Fruit fly (Drosophila melanogaster) whole organism: ENCODE data around the gene CG7567.

Experiments
- CG8478 ChIP-seq: fragments of >200 bp; optimal IDR thresholded peaks from 2 replicates; lab custom pipeline; 2018; ENCODE audit warnings: inconsistent platforms
- Dll ChIP-seq: fragments of >200 bp; optimal IDR thresholded peaks from 2 replicates; lab custom pipeline; 2017
- EcR ChIP-seq, 2 experiments: fragments of >200 bp; optimal IDR thresholded peaks; 2 replicates each; lab custom pipeline; 2017; ENCODE audit warnings: missing biosample characterization in 2 of 2, missing genetic modification characterization in 2 of 2, missing genetic modification reagents in 2 of 2
- pan ChIP-seq: fragments of >200 bp; optimal IDR thresholded peaks from 2 replicates; lab custom pipeline; 2017
- psq ChIP-seq: fragments of >200 bp; optimal IDR thresholded peaks from 2 replicates; lab custom pipeline; 2017
- usp ChIP-seq: fragments of >200 bp; optimal IDR thresholded peaks from 2 replicates; lab custom pipeline; 2017; ENCODE audit warnings: missing biosample characterization, missing genetic modification characterization, mixed read lengths

Gene CG7567

DNA sequence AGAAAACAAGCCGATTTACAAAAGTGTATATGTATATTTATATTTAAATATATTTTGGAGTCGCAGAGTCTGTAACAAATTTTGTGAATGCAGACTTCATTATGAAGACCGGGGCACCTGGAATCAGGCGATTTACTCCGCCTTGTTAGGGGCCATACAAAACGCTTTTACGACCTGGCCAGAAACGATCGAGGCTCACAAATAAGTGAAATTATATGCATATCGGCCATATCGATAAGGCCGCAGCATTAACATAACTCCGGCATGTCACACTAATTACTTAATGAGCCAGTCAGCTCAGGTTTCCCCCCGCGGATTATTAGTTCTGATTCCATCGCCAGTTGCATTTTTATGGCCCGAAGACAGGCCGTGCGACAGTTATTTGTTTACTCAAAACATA is 25.3 kb downstream of the CG7567 start:
- TF ChIP-seq Dll (no peak), usp (no peak), EcR (GFP tag; optimal IDR thresholded peaks at IDR 0.05; lab: Kevin White, UChicago) (no peak)

DNA sequence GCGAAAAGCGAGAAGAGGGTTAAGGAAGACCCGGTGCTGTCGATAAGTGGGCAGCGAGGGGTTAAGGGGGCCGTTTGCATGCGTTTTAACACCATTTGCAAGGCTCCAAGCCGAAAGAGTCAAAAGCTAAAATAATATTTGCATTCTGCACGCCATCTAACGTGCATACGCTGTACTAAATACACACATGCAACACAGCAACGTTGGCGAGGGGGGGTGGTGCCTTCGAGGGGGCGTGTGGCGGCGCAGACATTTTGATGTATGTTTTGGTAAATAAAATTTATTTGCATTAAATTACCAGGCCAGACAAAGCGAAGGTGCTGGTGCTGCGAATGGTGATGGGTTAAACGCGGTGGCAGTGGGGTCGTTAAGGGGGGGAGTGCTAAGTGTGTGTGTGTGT is 27.5 kb downstream of the CG7567 start:
- no peak for TF ChIP-seq Dll

DNA sequence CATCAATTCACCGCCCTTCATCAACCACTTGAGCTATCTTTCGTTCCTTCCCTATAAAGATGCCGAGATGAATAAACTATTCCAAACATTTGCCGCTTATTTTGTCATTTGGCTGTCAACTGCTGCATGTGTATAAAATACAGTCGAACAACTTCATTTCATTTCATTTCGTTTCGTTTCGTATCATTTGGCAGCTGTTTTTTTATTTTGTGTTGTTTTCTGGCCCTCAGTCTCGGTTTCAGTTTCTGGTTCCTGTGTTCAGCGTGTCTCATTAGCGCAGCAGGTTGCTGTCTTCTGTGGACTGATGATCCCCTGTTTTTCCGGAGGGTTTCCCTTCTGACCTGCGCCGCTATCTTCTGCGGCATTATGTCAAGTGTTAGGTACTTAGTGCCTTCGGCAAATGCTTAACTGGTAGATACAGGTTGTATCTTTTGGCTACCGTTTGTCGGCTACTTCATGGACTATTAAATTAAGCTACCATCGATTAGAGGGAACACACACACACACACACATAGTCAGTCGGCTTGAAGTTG is 28.4 kb downstream of the CG7567 start:
- TF ChIP-seq psq (lab: Kevin White, UChicago) (no peak), CG8478 (no peak), usp (no peak), EcR (GFP tag; optimal IDR thresholded peaks at IDR 0.05; lab: Kevin White, UChicago) (no peak), pan (lab: Kevin White, UChicago) (no peak), Dll (no peak)

- TF ChIP-seq usp: no peak
- TF ChIP-seq Dll: no peak
- no peak for TF ChIP-seq CG8478
- TF ChIP-seq pan (lab: Kevin White, UChicago): no peak
- TF ChIP-seq EcR (GFP tag; optimal IDR thresholded peaks at IDR 0.05; lab: Kevin White, UChicago): no peak
- TF ChIP-seq psq (lab: Kevin White, UChicago): no peak
These were observed 30.3 kb downstream of the CG7567 start for dm6 chr3R:29557555-29557954.

DNA sequence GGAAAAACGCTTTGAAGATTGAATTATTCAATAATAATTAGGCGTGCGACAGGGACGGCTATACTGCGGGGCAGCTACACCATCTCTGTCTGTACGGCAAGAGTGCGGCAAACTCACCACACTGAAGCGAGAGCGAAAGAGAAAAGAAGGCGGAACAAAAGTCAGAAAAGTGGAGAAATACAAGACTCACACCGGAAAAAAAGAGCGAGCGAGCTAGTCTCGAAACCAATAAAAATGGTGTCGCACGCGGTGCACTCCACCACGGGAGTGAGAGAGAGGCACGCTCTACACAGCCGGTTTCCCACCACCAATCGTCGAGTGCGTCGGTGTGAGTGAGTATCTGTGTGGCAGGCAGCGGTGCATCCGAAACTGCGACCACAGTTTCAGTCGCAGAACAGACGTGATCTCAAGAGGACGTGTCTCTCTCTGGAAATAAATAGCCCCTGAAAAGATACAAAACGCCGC is 31.9 kb downstream of the CG7567 start, which contains the start of gene Dr:
Gene Dr (plus strand): TSS at position 384 of the 465 bp plus-strand sequence.
- TF ChIP-seq usp (no peak), Dll (peak; percentile 54), CG8478 (peak; percentile 98)

- TF ChIP-seq psq (lab: Kevin White, UChicago) (no peak), EcR (GFP tag; optimal IDR thresholded peaks at IDR 0.05; lab: Kevin White, UChicago) (no peak), CG8478 (no peak), pan (lab: Kevin White, UChicago) (no peak)
These were observed 34.9 kb downstream of the CG7567 start for dm6 chr3R:29552830-29553583.

- TF ChIP-seq EcR (GFP tag; optimal IDR thresholded peaks at IDR 0.05; lab: Kevin White, UChicago) (no peak), Dll (no peak), CG8478 (no peak), pan (lab: Kevin White, UChicago) (no peak), psq (lab: Kevin White, UChicago) (no peak), usp (no peak)
These were observed 37.2 kb downstream of the CG7567 start for dm6 chr3R:29550735-29551134.

DNA sequence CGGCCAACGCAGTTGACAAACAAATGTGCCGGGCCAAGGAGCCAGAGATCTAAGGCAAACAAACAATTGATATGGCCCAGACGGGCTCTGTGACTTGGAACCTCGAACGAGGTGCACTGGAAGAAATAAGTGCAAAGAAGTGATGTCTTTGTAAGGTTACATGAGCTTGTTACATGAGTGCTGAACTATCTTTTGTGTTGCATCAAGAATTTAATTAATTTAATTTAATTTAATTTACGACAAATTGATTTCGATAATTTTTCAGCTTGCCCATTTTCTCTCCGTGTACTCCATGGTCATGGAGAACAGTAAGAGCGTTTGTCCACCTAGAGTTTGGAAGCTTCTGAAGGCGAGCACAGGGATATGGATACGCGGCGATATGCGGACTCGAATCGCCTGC is 38.0 kb downstream of the CG7567 start:
- no peak for TF ChIP-seq CG8478
- no peak for TF ChIP-seq pan (lab: Kevin White, UChicago)
- TF ChIP-seq psq (lab: Kevin White, UChicago): no peak
- TF ChIP-seq EcR (GFP tag; optimal IDR thresholded peaks at IDR 0.05; lab: Kevin White, UChicago): no peak
- no peak for TF ChIP-seq usp
- no peak for TF ChIP-seq Dll

DNA sequence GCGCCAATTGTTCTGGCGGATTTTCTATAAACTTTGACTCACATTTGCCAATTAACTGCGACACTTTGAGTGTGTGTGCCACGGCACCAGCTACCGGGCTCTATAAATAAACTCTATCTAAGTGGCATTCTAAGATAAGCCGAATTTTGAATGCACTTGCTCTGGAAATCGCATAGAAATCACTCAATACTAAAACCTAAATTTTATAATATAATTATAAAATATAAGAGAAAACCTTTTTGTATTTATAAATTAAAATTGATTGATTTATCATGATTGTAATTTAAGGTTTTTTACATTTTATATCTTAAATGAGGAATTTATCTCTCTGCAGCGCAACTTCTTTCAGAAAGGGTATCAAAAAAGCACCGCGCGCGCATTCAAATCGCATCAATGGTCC is 38.7 kb downstream of the CG7567 start:
- TF ChIP-seq Dll: no peak
- TF ChIP-seq EcR (GFP tag; optimal IDR thresholded peaks at IDR 0.05; lab: Kevin White, UChicago): no peak
- no peak for TF ChIP-seq usp
- TF ChIP-seq pan (lab: Kevin White, UChicago): no peak
- TF ChIP-seq CG8478: no peak

- TF ChIP-seq Dll (no peak), psq (lab: Kevin White, UChicago) (no peak), EcR (GFP tag; optimal IDR thresholded peaks at IDR 0.05; lab: Kevin White, UChicago) (no peak), CG8478 (no peak), pan (lab: Kevin White, UChicago) (no peak), usp (no peak)
These were observed 39.2 kb downstream of the CG7567 start for dm6 chr3R:29548751-29549150.

DNA sequence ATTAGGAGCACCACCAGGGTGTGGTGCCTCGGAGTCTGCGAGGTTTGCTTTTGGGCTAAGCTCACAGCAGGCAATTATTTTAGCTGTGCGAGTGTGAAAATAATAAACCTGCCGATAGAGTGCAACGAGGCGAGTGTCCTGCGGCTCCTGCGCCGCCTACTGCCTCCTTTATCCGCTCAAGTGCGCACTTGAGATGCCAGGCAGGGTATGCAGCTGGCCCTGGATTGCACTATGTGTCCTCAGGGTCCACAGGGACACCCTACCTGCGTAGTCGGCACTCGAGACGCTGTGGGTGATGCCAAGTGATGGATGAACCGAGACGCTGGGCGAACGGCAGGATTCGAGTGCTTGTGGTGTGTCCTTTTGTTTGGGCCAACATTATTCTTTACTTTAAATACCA is 39.9 kb downstream of the CG7567 start:
- TF ChIP-seq pan (lab: Kevin White, UChicago) (no peak), EcR (GFP tag; optimal IDR thresholded peaks at IDR 0.05; lab: Kevin White, UChicago) (no peak), CG8478 (no peak), Dll (no peak), usp (no peak), psq (lab: Kevin White, UChicago) (no peak)

DNA sequence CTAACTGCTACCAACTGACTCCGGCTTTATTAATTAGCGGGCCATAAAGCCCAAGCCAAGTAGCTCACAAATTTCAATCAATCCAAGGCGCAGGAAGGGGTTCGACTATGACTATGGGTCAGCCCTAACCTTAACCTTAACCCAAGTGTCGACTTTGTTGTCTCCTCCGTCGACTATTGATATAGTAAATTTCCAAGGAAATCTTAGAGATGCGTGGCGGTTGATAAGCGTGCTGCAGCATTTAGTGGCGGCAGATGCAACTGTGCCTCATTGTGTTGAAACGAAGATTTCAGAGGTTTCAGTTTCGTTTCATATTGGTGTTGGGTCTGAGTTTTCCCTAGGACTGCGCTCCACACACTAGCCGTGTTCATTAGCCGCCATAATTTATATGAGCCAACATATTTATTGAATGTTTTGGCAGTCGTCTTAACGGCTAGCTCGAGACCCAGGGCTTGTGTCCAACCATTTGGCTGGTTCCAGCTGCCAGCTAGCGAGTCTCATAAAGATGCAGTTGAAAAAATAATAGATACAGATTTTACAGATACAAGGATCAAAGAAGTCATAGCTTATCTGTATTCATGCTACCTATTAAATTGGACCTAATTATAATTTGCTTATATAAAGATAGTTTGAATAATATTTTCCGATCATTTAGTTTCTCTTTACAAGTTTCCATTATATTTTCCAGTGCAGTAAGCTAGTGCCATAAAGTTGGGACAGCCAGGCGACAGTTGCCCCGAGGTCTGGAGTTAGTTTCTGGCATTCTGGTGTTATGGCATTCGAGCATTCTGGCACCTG is 40.5 kb downstream of the CG7567 start:
- TF ChIP-seq pan (lab: Kevin White, UChicago) (no peak), psq (lab: Kevin White, UChicago) (no peak), CG8478 (no peak), usp (no peak), Dll (no peak), EcR (GFP tag; optimal IDR thresholded peaks at IDR 0.05; lab: Kevin White, UChicago) (no peak)

DNA sequence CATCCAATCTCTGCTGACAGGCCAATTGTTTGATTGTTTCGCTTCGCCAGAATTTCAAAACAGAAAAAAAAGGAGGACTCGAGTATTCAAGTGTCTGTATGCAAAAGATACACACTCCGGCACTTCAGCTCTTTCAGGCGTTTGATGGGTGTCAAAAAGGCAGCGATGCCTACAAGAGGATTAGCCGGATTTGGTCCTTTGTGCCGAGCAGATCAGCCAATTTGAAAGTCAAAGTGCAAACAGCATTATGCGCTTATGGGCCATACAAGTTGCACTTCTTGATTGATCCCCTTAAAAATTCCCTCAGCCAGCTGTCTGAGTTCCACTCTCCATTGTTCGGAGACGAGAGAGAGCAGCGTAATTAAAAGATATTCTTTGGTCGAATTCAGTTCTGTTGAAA is 41.5 kb downstream of the CG7567 start:
- no peak for TF ChIP-seq CG8478
- TF ChIP-seq usp: no peak
- TF ChIP-seq pan (lab: Kevin White, UChicago): no peak
- no peak for TF ChIP-seq Dll
- no peak for TF ChIP-seq EcR (GFP tag; optimal IDR thresholded peaks at IDR 0.05; lab: Kevin White, UChicago)
- no peak for TF ChIP-seq psq (lab: Kevin White, UChicago)
